Worm (Caenorhabditis elegans) whole organism, L2 larva: ENCODE results near the gene C50H2.5.

Source experiments
- C34F6.9 ChIP-seq: fragments of 150-350 bp; optimal IDR thresholded peaks from 2 replicates; lab custom pipeline; 2014; ENCODE audit warnings: missing biosample characterization, missing genetic modification characterization
- Y55F3AM.14 ChIP-seq: fragments of 200-800 bp; sonication (Bioruptor generic); optimal IDR thresholded peaks from 2 replicates; lab custom pipeline; 2018; ENCODE audit warnings: mild to moderate bottlenecking, missing genetic modification characterization, missing compliant biosample characterization
- ZK546.5 ChIP-seq: sonication (generic microtip); optimal IDR thresholded peaks from 2 replicates; lab custom pipeline; 2017; ENCODE audit warnings: missing biosample characterization, missing genetic modification characterization
- alr-1 ChIP-seq: fragments of 150-350 bp; optimal IDR thresholded peaks from 2 replicates; lab custom pipeline; 2014; ENCODE audit warnings: missing biosample characterization, missing genetic modification characterization
- ama-1 ChIP-seq: fragments of 150-350 bp; optimal IDR thresholded peaks from 2 replicates; lab custom pipeline; 2018; ENCODE audit warnings: inconsistent platforms
- blmp-1 ChIP-seq: sonication (generic microtip); optimal IDR thresholded peaks from 2 replicates; lab custom pipeline; 2017; ENCODE audit warnings: missing genetic modification characterization, mild to moderate bottlenecking, missing compliant biosample characterization, antibody characterized with exemption, moderate library complexity; ENCODE audit not compliant: insufficient read depth
- ceh-82 ChIP-seq: fragments of 150-350 bp; optimal IDR thresholded peaks from 2 replicates; lab custom pipeline; 2014; ENCODE audit warnings: missing biosample characterization, missing genetic modification characterization
- crh-2 ChIP-seq: sonication (generic microtip); optimal IDR thresholded peaks from 2 replicates; lab custom pipeline; 2017; ENCODE audit warnings: missing biosample characterization, missing genetic modification characterization
- dmd-4 ChIP-seq: sonication (generic microtip); optimal IDR thresholded peaks from 2 replicates; lab custom pipeline; 2017; ENCODE audit warnings: missing biosample characterization, missing genetic modification characterization
- egl-27 ChIP-seq: sonication (generic microtip); optimal IDR thresholded peaks from 3 replicates; lab custom pipeline; 2017; ENCODE audit warnings: missing biosample characterization, missing genetic modification reagents, missing genetic modification characterization
- elt-1 ChIP-seq: fragments of 150-350 bp; optimal IDR thresholded peaks from 2 replicates; lab custom pipeline; 2014; ENCODE audit warnings: missing biosample characterization, missing genetic modification characterization
- fos-1 ChIP-seq: fragments of 150-350 bp; optimal IDR thresholded peaks from 2 replicates; lab custom pipeline; 2014; ENCODE audit warnings: missing biosample characterization, missing genetic modification characterization
- gmeb-1 ChIP-seq: fragments of 150-350 bp; optimal IDR thresholded peaks from 2 replicates; lab custom pipeline; 2014; ENCODE audit warnings: missing biosample characterization, missing genetic modification characterization
- lin-11 ChIP-seq: fragments of 150-350 bp; sonication (generic microtip); optimal IDR thresholded peaks from 2 replicates; lab custom pipeline; 2014; ENCODE audit warnings: missing biosample characterization, missing genetic modification characterization, inconsistent platforms, mixed read lengths
- lin-13 ChIP-seq: fragments of 150-350 bp; optimal IDR thresholded peaks from 2 replicates; lab custom pipeline; 2014; ENCODE audit warnings: missing biosample characterization, missing genetic modification reagents, missing genetic modification characterization
- lin-39 ChIP-seq: fragments of 150-350 bp; optimal IDR thresholded peaks from 2 replicates; lab custom pipeline; 2014; ENCODE audit warnings: missing biosample characterization, missing genetic modification reagents, missing genetic modification characterization
- lsy-2 ChIP-seq, 2 experiments: fragments of 150-350 bp in 1 of 2; sonication (generic microtip) in 1 of 2; optimal IDR thresholded peaks; 2 replicates each; lab custom pipeline; 2014 to 2017; ENCODE audit warnings: missing biosample characterization in 2 of 2, missing genetic modification characterization in 2 of 2
- mab-5 ChIP-seq: fragments of 150-350 bp; optimal IDR thresholded peaks from 2 replicates; lab custom pipeline; 2014; ENCODE audit warnings: missing biosample characterization, missing genetic modification characterization
- mbf-1 ChIP-seq: sonication (generic microtip); optimal IDR thresholded peaks from 2 replicates; lab custom pipeline; 2017; ENCODE audit warnings: missing biosample characterization, missing genetic modification characterization
- mdl-1 ChIP-seq, 2 experiments: fragments of 150-350 bp in 1 of 2; sonication (generic microtip) in 1 of 2; optimal IDR thresholded peaks; 2 replicates each; lab custom pipeline; 2017; ENCODE audit warnings: missing biosample characterization in 2 of 2, missing genetic modification characterization in 2 of 2
- nhr-10 ChIP-seq: sonication (generic microtip); optimal IDR thresholded peaks from 2 replicates; lab custom pipeline; 2017; ENCODE audit warnings: missing biosample characterization, missing genetic modification characterization
- nhr-11 ChIP-seq: fragments of 150-350 bp; optimal IDR thresholded peaks from 2 replicates; lab custom pipeline; 2014; ENCODE audit warnings: missing biosample characterization, missing genetic modification characterization
- nhr-12 ChIP-seq: fragments of 150-350 bp; optimal IDR thresholded peaks from 2 replicates; lab custom pipeline; 2014; ENCODE audit warnings: missing biosample characterization, missing genetic modification characterization
- nhr-129 ChIP-seq: fragments of 150-350 bp; optimal IDR thresholded peaks from 2 replicates; lab custom pipeline; 2014; ENCODE audit warnings: missing biosample characterization, missing genetic modification characterization
- nhr-21 ChIP-seq: fragments of 150-350 bp; optimal IDR thresholded peaks from 2 replicates; lab custom pipeline; 2014; ENCODE audit warnings: missing biosample characterization, missing genetic modification characterization
- nhr-237 ChIP-seq: fragments of 150-350 bp; optimal IDR thresholded peaks from 2 replicates; lab custom pipeline; 2014; ENCODE audit warnings: missing biosample characterization, missing genetic modification characterization
- nhr-6 ChIP-seq: fragments of 150-350 bp; optimal IDR thresholded peaks from 2 replicates; lab custom pipeline; 2014; ENCODE audit warnings: missing biosample characterization, missing genetic modification characterization
- sem-4 ChIP-seq: fragments of 150-350 bp; optimal IDR thresholded peaks from 2 replicates; lab custom pipeline; 2014; ENCODE audit warnings: missing biosample characterization, missing genetic modification reagents, missing genetic modification characterization
- skn-1 ChIP-seq: sonication (generic microtip); optimal IDR thresholded peaks from 2 replicates; lab custom pipeline; 2017; ENCODE audit warnings: missing biosample characterization, missing genetic modification characterization
- sma-3 ChIP-seq: sonication (generic microtip); optimal IDR thresholded peaks from 2 replicates; lab custom pipeline; 2016; ENCODE audit warnings: missing genetic modification reagents, missing genetic modification characterization, missing compliant biosample characterization
- sma-9 ChIP-seq, 2 experiments: fragments of 150-350 bp in 1 of 2; sonication (generic microtip) in 1 of 2; optimal IDR thresholded peaks; 2 replicates each; lab custom pipeline; 2014 to 2016; ENCODE audit warnings: missing genetic modification characterization in 2 of 2, mild to moderate bottlenecking in 1 of 2, missing biosample characterization in 1 of 2, missing compliant biosample characterization in 1 of 2, missing genetic modification reagents in 1 of 2, moderate library complexity in 1 of 2
- snpc-4 ChIP-seq: fragments of 150-350 bp; optimal IDR thresholded peaks from 2 replicates; lab custom pipeline; 2014; ENCODE audit warnings: missing biosample characterization, missing genetic modification characterization
- unc-55 ChIP-seq: fragments of 150-350 bp; sonication (generic microtip); optimal IDR thresholded peaks from 3 replicates; lab custom pipeline; 2014; ENCODE audit warnings: missing biosample characterization, missing genetic modification reagents, missing genetic modification characterization
- unc-62 ChIP-seq: fragments of 150-350 bp; optimal IDR thresholded peaks from 2 replicates; lab custom pipeline; 2014; ENCODE audit warnings: missing biosample characterization, missing genetic modification reagents, missing genetic modification characterization
- zag-1 ChIP-seq: fragments of 150-350 bp; optimal IDR thresholded peaks from 2 replicates; lab custom pipeline; 2014; ENCODE audit warnings: missing biosample characterization, missing genetic modification characterization
- ztf-1 ChIP-seq: fragments of 200-800 bp; sonication (Bioruptor generic); conservative IDR thresholded peaks from 2 replicates; pipeline ENCODE4 v1.3.6; 2022; ENCODE audit warnings: missing genetic modification characterization, missing compliant biosample characterization
- ztf-11 ChIP-seq: sonication (generic microtip); optimal IDR thresholded peaks from 2 replicates; lab custom pipeline; 2017; ENCODE audit warnings: missing biosample characterization, missing genetic modification characterization
- ztf-4 ChIP-seq: fragments of 150-350 bp; optimal IDR thresholded peaks from 2 replicates; lab custom pipeline; 2014; ENCODE audit warnings: missing biosample characterization, missing genetic modification characterization

The C50H2.5 gene

ce11 chrV:9922481-9922880 lies 4.0 kb downstream of the C50H2.5 start, which contains the start of gene C50H2.7:
C50H2.7 (plus strand) TSS chrV:9922781.
- TF ChIP-seq skn-1 (tag; lab: Kevin White, UChicago): no peak
- no peak for TF ChIP-seq nhr-129 (tag; lab: Kevin White, UChicago)
- TF ChIP-seq lsy-2 (tag; optimal IDR thresholded peaks at IDR 0.05; lab: Kevin White, UChicago): no peak
- no peak for TF ChIP-seq ZK546.5 (tag; lab: Kevin White, UChicago)
- no peak for TF ChIP-seq crh-2
- TF ChIP-seq sem-4: no peak
- no peak for TF ChIP-seq sma-3 (GFP tag; lab: Kevin White, UChicago)
- no peak for TF ChIP-seq ama-1
- TF ChIP-seq snpc-4 (tag; lab: Kevin White, UChicago): no peak
- TF ChIP-seq C34F6.9: no peak

DNA sequence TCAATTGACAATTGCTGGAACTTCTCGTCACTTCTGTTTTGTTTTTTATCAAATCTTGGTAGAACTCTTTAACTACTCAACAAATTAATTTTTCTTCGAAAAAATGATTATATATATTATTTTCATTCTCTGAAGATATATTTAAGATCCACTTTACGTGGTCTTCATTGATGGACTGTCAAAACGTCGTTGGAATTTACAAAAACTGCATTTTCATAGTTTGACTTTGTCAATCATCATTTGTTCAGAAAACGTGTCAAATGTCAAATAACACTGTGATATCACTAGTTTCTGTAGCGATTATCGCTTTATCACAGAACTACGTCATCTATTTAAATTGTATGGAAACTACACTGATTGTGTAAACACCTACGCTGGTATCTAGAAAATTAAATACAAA lies 5.9 kb downstream of the C50H2.5 start:
- no peak for TF ChIP-seq unc-55 (GFP tag; lab: Kevin White, UChicago)
- TF ChIP-seq mbf-1 (tag; lab: Kevin White, UChicago): no peak
- TF ChIP-seq ztf-4 (tag; lab: Kevin White, UChicago): no peak
- TF ChIP-seq sma-9 (GFP tag; optimal IDR thresholded peaks at IDR 0.05; lab: Kevin White, UChicago): no peak
- no peak for TF ChIP-seq sma-9 (tag; optimal IDR thresholded peaks at IDR 0.05; lab: Kevin White, UChicago)
- no peak for TF ChIP-seq dmd-4
- TF ChIP-seq lin-11 (tag; lab: Kevin White, UChicago): no peak
- TF ChIP-seq zag-1 (tag; lab: Kevin White, UChicago): no peak
- no peak for TF ChIP-seq ztf-1
- no peak for TF ChIP-seq elt-1 (tag; lab: Kevin White, UChicago)
- no peak for TF ChIP-seq ama-1
- no peak for TF ChIP-seq crh-2
- TF ChIP-seq lin-13 (GFP tag; lab: Kevin White, UChicago): no peak
- TF ChIP-seq nhr-21: no peak
- no peak for TF ChIP-seq nhr-10
- TF ChIP-seq lsy-2 (tag; optimal IDR thresholded peaks at IDR 0.05; lab: Kevin White, UChicago): no peak
- no peak for TF ChIP-seq Y55F3AM.14

DNA sequence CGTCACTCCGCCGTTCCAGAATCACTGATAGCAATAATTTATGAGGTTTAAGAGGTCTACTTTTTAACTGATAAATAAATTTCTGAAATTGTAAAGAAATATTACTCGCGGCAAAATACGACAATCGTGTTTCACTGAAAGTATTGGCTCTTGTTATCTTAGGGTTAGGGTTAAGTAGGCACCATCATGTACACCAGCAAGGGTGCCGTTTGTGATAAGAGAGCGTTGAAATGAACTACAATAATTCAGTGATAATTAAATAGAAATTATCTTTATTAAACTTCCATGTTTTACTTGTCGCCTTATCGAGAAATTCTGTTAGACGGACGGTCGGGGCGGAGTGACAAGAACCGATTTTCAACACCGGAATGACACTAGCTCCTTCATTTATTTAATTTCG lies 7.1 kb downstream of the C50H2.5 start:
- TF ChIP-seq mdl-1 (tag; optimal IDR thresholded peaks at IDR 0.05; lab: Kevin White, UChicago) (no peak), egl-27 (tag; lab: Kevin White, UChicago) (peak; percentile 34), lin-39 (tag; lab: Kevin White, UChicago) (no peak), lin-11 (tag; lab: Kevin White, UChicago) (no peak), crh-2 (peak; percentile 49), lsy-2 (tag; optimal IDR thresholded peaks at IDR 0.05; lab: Kevin White, UChicago) (no peak), nhr-11 (tag; lab: Kevin White, UChicago) (no peak), gmeb-1 (peak; percentile 10), mab-5 (tag; lab: Kevin White, UChicago) (no peak), nhr-21 (no peak), ztf-4 (tag; lab: Kevin White, UChicago) (no peak), fos-1 (tag; lab: Kevin White, UChicago) (peak; percentile 75), unc-62 (no peak), snpc-4 (tag; lab: Kevin White, UChicago) (no peak), blmp-1 (tag; lab: Kevin White, UChicago) (no peak), sma-9 (GFP tag; optimal IDR thresholded peaks at IDR 0.05; lab: Kevin White, UChicago) (peak; percentile 61), sma-9 (tag; optimal IDR thresholded peaks at IDR 0.05; lab: Kevin White, UChicago) (no peak)

- TF ChIP-seq dmd-4 (no peak), ceh-82 (tag; lab: Kevin White, UChicago) (no peak), ztf-11 (no peak), ztf-4 (tag; lab: Kevin White, UChicago) (no peak), nhr-10 (no peak)
Observed at ce11 chrV:9926240-9926639, 7.7 kb downstream of the C50H2.5 start, which contains the start of gene C50H2.13. C50H2.13 (plus strand) TSS chrV:9926540.

DNA sequence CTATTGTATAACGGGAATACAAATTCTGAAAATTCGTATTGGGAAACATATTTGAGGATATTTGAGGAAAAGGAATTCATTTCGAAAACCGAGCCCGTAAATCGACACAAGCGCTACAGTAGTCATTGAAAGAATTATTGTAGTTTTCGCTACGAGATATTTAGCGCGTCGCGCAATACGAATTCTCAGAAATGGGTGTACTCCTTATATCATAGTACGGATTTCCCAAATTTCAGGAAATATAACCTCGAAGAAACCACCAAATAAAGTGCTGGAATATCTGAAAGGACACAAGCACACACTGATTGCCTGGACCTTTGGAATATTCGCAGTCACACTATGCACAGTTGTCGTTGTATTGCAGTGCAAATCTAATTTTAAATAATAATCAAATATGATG lies 8.9 kb downstream of the C50H2.5 start:
- TF ChIP-seq nhr-237 (tag; lab: Kevin White, UChicago): no peak
- TF ChIP-seq nhr-11 (tag; lab: Kevin White, UChicago): no peak
- no peak for TF ChIP-seq sem-4
- TF ChIP-seq alr-1 (tag; lab: Kevin White, UChicago): no peak
- TF ChIP-seq nhr-12 (tag; lab: Kevin White, UChicago): no peak
- TF ChIP-seq sma-3 (GFP tag; lab: Kevin White, UChicago): no peak
- no peak for TF ChIP-seq nhr-6 (tag; lab: Kevin White, UChicago)
- TF ChIP-seq, all 48 proteins: peak for 0
